Worm (Caenorhabditis elegans) whole organism, L4/young adult: ENCODE measurements around the gene unc-25.

Experiments used
- W03F9.2 ChIP-seq: fragments of 150-350 bp; optimal IDR thresholded peaks from 2 replicates; lab custom pipeline; 2014; ENCODE audit warnings: missing biosample characterization, missing genetic modification characterization
- dao-5 ChIP-seq: sonication (generic microtip); optimal IDR thresholded peaks from 2 replicates; lab custom pipeline; 2016; ENCODE audit warnings: missing genotype, missing genetic modification characterization, moderate library complexity, missing compliant biosample characterization
- him-1 ChIP-seq: sonication (generic microtip); optimal IDR thresholded peaks from 2 replicates; lab custom pipeline; 2016; ENCODE audit warnings: missing genotype, missing genetic modification reagents, missing genetic modification characterization, missing compliant biosample characterization

ce11 chrIII:12972398-12972797 lies 29.9 kb downstream of the unc-25 start, which contains the start of gene bckd-1A:
- no peak for TF ChIP-seq him-1
- no peak for TF ChIP-seq dao-5 (tag; lab: Kevin White, UChicago)
- TF ChIP-seq W03F9.2 (tag; lab: Kevin White, UChicago) = no peak
